Worm (Caenorhabditis elegans): ENCODE data around the gene unc-130.

Gene unc-130

DNA sequence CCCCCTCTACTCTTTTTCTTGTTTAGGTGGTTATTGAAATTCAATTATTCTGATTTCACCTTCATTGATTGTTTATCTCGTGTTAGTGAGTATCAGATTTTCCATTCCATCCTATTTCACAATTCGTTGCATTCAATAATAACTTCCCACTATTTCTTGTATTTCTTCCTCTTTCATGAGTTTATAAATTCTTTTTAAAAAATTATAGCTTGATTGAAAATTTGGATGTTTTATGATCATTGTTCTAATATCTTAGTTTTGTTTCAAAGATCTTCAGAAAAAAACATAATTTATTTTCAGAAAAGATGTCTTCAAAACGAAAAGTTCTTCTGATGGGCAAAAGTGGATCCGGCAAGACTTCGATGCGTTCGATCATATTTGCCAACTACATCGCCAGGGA is 19.3 kb downstream of the unc-130 start, which contains the start of gene raga-1:
Gene raga-1 (plus strand): TSS at position 301 of the 400 bp plus-strand sequence.
- TF ChIP-seq ztf-29 (GFP tag; IDR thresholded peaks at IDR 0.05) (no peak), ref-1 (GFP tag; conservative IDR thresholded peaks at IDR 0.05) (no peak), flt-1 (GFP tag; IDR thresholded peaks at IDR 0.05) (no peak), cog-1 (tag; optimal IDR thresholded peaks at IDR 0.05) (no peak)

- TF ChIP-seq med-1 (GFP tag; optimal IDR thresholded peaks at IDR 0.05; ENCODE audit: insufficient read depth) (no peak), ztf-23 (GFP tag; IDR thresholded peaks at IDR 0.05) (no peak), klf-2 (GFP tag; conservative IDR thresholded peaks at IDR 0.05) (no peak), T22C8.4 (GFP tag; IDR thresholded peaks at IDR 0.05) (no peak), tab-1 (GFP tag; IDR thresholded peaks at IDR 0.05) (no peak), flt-1 (GFP tag; IDR thresholded peaks at IDR 0.05) (no peak), ztf-29 (GFP tag; IDR thresholded peaks at IDR 0.05) (no peak), cog-1 (tag; optimal IDR thresholded peaks at IDR 0.05) (no peak), ref-1 (GFP tag; conservative IDR thresholded peaks at IDR 0.05) (no peak)
Measured at ce11 chrII:11302591-11302990, 20.8 kb downstream of the unc-130 start, which contains the start of gene samp-1. samp-1 (plus strand) TSS chrII:11302891.

DNA sequence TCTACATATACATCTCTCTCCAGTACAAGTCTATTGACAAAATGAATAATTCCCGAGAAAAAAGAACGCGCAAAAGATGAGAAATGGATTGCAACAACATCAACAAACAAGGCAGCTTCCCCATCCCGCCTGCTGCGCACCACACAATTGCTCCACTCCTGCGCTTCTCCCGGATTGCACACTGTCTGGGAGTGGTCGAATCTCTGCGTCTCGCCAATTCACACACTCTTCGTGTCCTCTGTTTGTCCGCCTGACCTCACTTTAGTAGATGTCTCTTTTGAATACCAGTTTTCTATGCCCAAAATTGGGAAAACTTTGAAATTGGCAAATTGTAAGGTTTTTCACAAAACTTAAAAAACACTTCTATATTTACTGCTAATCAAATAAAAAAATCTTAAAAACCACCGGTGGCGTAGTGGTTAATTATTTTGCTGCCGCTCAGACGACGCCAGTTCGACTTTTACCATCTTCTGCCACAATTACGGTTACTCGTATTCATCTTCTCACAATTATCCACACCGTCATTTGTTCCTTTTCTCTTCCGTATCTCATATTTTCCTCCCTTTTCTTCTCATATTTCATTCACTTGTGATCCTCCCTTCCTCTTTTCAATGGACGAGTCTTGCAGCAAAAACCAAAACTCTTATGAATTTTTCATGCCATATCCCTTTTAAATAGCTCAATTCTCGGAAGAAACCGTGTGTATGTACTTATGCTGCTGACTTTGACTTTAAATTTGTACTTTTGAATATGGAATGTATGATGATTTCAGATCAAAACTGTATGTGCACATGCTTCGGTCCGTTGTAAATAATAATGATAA is 24.1 kb downstream of the unc-130 start, which contains the start of gene rsf-1:
Gene rsf-1 (plus strand): TSS at position 773 of the 823 bp plus-strand sequence.
- TF ChIP-seq T22C8.4 (GFP tag; IDR thresholded peaks at IDR 0.05) (no peak), flt-1 (GFP tag; IDR thresholded peaks at IDR 0.05) (no peak), ztf-23 (GFP tag; IDR thresholded peaks at IDR 0.05) (no peak), klf-2 (GFP tag; conservative IDR thresholded peaks at IDR 0.05) (no peak), cog-1 (tag; optimal IDR thresholded peaks at IDR 0.05) (peak; percentile 44)

DNA sequence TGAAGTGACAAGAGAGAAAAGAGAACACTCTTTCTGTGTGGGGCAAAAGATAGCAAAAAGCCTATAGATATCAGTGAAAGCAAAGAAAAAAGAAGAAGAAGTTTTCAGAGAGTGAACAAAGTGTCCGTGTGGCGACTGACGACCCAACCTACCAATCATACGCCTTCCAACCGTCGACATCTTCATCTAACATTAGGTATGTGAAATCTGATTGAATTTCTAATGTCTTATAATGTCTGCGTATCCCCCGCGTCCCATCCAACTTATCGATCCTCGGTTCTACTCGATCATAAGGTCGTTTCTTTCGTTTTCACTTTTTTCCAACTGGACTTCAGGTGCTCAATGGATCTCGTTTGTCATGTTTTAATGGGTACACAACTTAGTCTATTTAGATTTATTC is 25.6 kb downstream of the unc-130 start:
- no peak for TF ChIP-seq ztf-29 (GFP tag; IDR thresholded peaks at IDR 0.05)
- TF ChIP-seq flt-1 (GFP tag; IDR thresholded peaks at IDR 0.05) = no peak
- TF ChIP-seq ref-1 (GFP tag; conservative IDR thresholded peaks at IDR 0.05) = no peak
- TF ChIP-seq ztf-23 (GFP tag; IDR thresholded peaks at IDR 0.05) = no peak
- no peak for TF ChIP-seq tab-1 (GFP tag; IDR thresholded peaks at IDR 0.05)
- TF ChIP-seq cog-1 (tag; optimal IDR thresholded peaks at IDR 0.05) = no peak
- TF ChIP-seq T22C8.4 (GFP tag; IDR thresholded peaks at IDR 0.05) = no peak
- TF ChIP-seq klf-2 (GFP tag; conservative IDR thresholded peaks at IDR 0.05) = no peak
- TF ChIP-seq med-1 (GFP tag; optimal IDR thresholded peaks at IDR 0.05; ENCODE audit: insufficient read depth) = no peak

- no peak for TF ChIP-seq flt-1 (GFP tag; IDR thresholded peaks at IDR 0.05)
- no peak for TF ChIP-seq ztf-29 (GFP tag; IDR thresholded peaks at IDR 0.05)
- TF ChIP-seq cog-1 (tag; optimal IDR thresholded peaks at IDR 0.05) = no peak
Measured at ce11 chrII:11307953-11308352, 26.2 kb downstream of the unc-130 start.

DNA sequence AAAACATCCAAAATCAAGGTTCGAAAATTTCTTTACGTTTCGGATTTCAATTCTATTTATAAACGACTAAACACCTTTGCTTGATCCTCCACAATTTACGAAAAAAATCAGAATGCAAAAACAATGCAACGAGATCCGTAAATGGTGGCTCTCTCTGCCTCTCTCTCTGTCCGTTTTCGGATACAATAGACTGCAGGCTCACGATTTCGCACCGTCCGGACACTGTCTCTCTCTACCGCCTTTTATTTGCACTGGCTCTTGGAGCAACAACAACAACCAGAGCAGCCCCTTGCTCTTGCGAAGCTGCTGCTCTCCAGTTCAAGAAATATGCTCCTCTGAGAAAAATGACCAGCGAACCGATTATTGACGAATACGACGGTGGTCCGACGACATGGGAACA is 30.5 kb downstream of the unc-130 start, which contains the start of gene T24F1.7:
Gene T24F1.7 (plus strand): TSS at position 301 of the 400 bp plus-strand sequence.
- 0 out of 2 replicates have a peak, but pooled peaks have one; percentile 13 for TF ChIP-seq tab-1 (GFP tag; IDR thresholded peaks at IDR 0.05)
- TF ChIP-seq flt-1 (GFP tag; IDR thresholded peaks at IDR 0.05) = no peak

DNA sequence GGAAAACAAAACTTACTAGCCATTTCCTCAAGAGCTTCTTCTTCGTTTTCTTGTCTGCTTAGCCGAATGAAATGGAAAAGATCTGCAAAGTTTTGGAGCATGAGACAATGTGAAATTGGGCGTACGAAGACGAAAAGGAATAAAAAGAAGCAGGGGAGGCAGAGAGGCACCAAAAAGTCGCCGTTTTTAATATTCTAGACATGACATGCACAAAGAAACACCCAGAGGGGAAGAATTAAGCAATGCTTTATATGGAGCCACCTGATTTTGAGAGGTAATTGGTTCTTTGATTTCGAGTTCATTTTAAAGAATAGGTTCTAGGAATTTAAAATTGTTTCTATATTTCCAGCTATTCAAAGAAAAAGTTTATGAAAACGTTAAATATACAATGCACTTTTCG is 32.4 kb downstream of the unc-130 start, which contains the start of gene T24F1.4:
Gene T24F1.4 (minus strand): TSS at position 101 of the 400 bp plus-strand sequence.
- TF ChIP-seq tab-1 (GFP tag; IDR thresholded peaks at IDR 0.05) (no peak), ref-1 (GFP tag; conservative IDR thresholded peaks at IDR 0.05) (no peak), ztf-23 (GFP tag; IDR thresholded peaks at IDR 0.05) (no peak), ztf-29 (GFP tag; IDR thresholded peaks at IDR 0.05) (no peak), T22C8.4 (GFP tag; IDR thresholded peaks at IDR 0.05) (no peak), med-1 (GFP tag; optimal IDR thresholded peaks at IDR 0.05; ENCODE audit: insufficient read depth) (no peak), klf-2 (GFP tag; conservative IDR thresholded peaks at IDR 0.05) (no peak), flt-1 (GFP tag; IDR thresholded peaks at IDR 0.05) (no peak), cog-1 (tag; optimal IDR thresholded peaks at IDR 0.05) (no peak)

- no peak for TF ChIP-seq T22C8.4 (GFP tag; IDR thresholded peaks at IDR 0.05)
- TF ChIP-seq ztf-29 (GFP tag; IDR thresholded peaks at IDR 0.05) = no peak
- TF ChIP-seq flt-1 (GFP tag; IDR thresholded peaks at IDR 0.05) = no peak
- TF ChIP-seq klf-2 (GFP tag; conservative IDR thresholded peaks at IDR 0.05) = no peak
Measured at ce11 chrII:11316663-11317062, 34.9 kb downstream of the unc-130 start.

ce11 chrII:11319591-11319990 is 37.8 kb downstream of the unc-130 start, which contains the start of gene nlp-51:
nlp-51 (minus strand) TSS chrII:11319691.
- TF ChIP-seq tab-1 (GFP tag; IDR thresholded peaks at IDR 0.05) (no peak), cog-1 (tag; optimal IDR thresholded peaks at IDR 0.05) (no peak), med-1 (GFP tag; optimal IDR thresholded peaks at IDR 0.05; ENCODE audit: insufficient read depth) (no peak), ztf-29 (GFP tag; IDR thresholded peaks at IDR 0.05) (no peak), T22C8.4 (GFP tag; IDR thresholded peaks at IDR 0.05) (no peak), ztf-23 (GFP tag; IDR thresholded peaks at IDR 0.05) (no peak), ref-1 (GFP tag; conservative IDR thresholded peaks at IDR 0.05) (no peak), flt-1 (GFP tag; IDR thresholded peaks at IDR 0.05) (no peak)

DNA sequence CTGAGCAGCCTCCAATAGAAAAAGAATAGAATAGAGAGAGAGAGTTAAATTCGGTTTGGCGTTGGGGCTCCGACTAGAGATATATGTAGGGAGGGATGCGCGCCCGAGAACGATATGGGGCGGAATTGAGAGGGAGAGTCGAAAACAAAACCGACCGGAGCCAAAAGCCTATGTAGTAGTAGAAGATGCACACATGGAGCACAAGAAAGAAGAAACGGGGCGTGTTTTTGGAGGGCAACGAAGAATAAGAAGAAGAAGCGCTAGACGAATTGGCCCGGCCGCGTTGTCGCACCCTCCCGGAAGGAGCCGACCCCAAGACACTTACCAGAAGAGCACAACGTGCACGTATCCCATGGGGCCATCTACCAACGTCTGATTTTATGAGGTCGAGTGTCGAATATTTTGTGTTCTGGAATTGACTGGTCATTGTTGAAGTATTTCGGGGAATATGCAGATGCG is 47.3 kb downstream of the unc-130 start, which contains the start of gene tag-180:
Gene tag-180 (minus strand): TSS at position 409 of the 459 bp plus-strand sequence.
- TF ChIP-seq ref-1 (GFP tag; conservative IDR thresholded peaks at IDR 0.05) = no peak
- TF ChIP-seq klf-2 (GFP tag; conservative IDR thresholded peaks at IDR 0.05) = no peak
- TF ChIP-seq med-1 (GFP tag; optimal IDR thresholded peaks at IDR 0.05; ENCODE audit: insufficient read depth) = no peak
- no peak for TF ChIP-seq ztf-29 (GFP tag; IDR thresholded peaks at IDR 0.05)
- TF ChIP-seq tab-1 (GFP tag; IDR thresholded peaks at IDR 0.05) = no peak
- no peak for TF ChIP-seq T22C8.4 (GFP tag; IDR thresholded peaks at IDR 0.05)
- TF ChIP-seq ztf-23 (GFP tag; IDR thresholded peaks at IDR 0.05) = no peak
